Worm (Caenorhabditis elegans) whole organism, L3 larva: ENCODE data around the gene atg-16.1.
A peak's percentile ranks its signal among the peaks of the same experiment; 100 is the strongest.

Experiments used
- ceh-16 ChIP-seq: sonication (generic microtip); optimal IDR thresholded peaks from 2 replicates; lab custom pipeline; 2017; ENCODE audit warnings: missing biosample characterization, missing genetic modification characterization
- egl-5 ChIP-seq: fragments of 150-350 bp; optimal IDR thresholded peaks from 2 replicates; lab custom pipeline; 2017; ENCODE audit warnings: missing biosample characterization, missing genetic modification reagents, missing genetic modification characterization, inconsistent platforms
- elt-1 ChIP-seq: fragments of 150-350 bp; optimal IDR thresholded peaks from 2 replicates; lab custom pipeline; 2014; ENCODE audit warnings: missing biosample characterization, missing genetic modification characterization
- nhr-12 ChIP-seq: fragments of 150-350 bp; optimal IDR thresholded peaks from 2 replicates; lab custom pipeline; 2014; ENCODE audit warnings: missing biosample characterization, missing genetic modification characterization
- nhr-76 ChIP-seq: fragments of 150-350 bp; sonication (generic microtip); optimal IDR thresholded peaks from 5 replicates; lab custom pipeline; 2014; ENCODE audit warnings: missing biosample characterization, missing genetic modification characterization
- sea-2 ChIP-seq: fragments of 150-350 bp; sonication (generic microtip); optimal IDR thresholded peaks from 4 replicates; lab custom pipeline; 2014; ENCODE audit warnings: missing biosample characterization, missing genetic modification reagents, missing genetic modification characterization
- zag-1 ChIP-seq: fragments of 150-350 bp; optimal IDR thresholded peaks from 2 replicates; lab custom pipeline; 2014; ENCODE audit warnings: missing biosample characterization, missing genetic modification characterization

DNA sequence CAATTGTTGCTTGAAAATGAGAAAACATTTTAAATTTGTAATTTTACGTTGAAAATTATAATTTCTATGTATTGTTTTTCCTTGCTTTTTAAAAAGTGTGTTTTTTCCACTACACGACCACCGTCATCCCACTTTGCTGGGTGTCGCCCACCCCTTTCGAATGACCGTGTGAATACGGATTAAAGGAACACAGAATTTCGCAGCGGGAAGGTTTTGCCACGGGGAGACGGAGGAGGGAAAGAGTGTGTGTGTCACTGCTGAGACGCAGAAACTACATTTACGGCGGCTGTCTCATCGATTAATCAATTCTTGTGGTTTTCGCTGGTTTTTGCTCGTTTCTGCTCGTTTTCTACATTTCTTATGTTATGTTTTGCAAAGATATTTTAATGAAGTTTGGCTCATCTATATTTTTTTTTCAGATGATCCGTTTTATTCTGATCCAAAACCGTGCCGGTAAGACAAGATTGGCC is 4.4 kb downstream of the atg-16.1 start, which contains the start of gene aps-2:
- TF ChIP-seq ceh-16 (tag; lab: Kevin White, UChicago) (no peak), nhr-12 (tag; lab: Kevin White, UChicago) (no peak), nhr-76 (tag; lab: Kevin White, UChicago) (no peak), egl-5 (tag; lab: Kevin White, UChicago) (peak; percentile 59), sea-2 (GFP tag; lab: Kevin White, UChicago) (peak; percentile 93), elt-1 (no peak), zag-1 (no peak)
